Worm (Caenorhabditis elegans) whole organism, young adult: ENCODE results near the gene Y43F8B.15.

Experiments
- B0336.3 ChIP-seq: fragments of 200-800 bp; sonication (Bioruptor generic); IDR thresholded peaks from 2 replicates; pipeline ENCODE4 v1.3.6; 2022; ENCODE audit warnings: missing genetic modification characterization, missing compliant biosample characterization
- ama-1 ChIP-seq, 3 experiments: fragments of 150-350 bp in 1 of 3; sonication (generic microtip) in 2 of 3; optimal IDR thresholded peaks; 2 replicates each; lab custom pipeline; 2014 to 2018; ENCODE audit warnings: missing biosample characterization in 2 of 3, missing genetic modification characterization in 2 of 3, missing genetic modification reagents in 2 of 3
- ceh-58 ChIP-seq: fragments of 200-800 bp; sonication (Bioruptor generic); IDR thresholded peaks from 2 replicates; pipeline ENCODE4 v1.3.6; 2022; ENCODE audit warnings: missing genetic modification characterization, missing compliant biosample characterization
- dpl-1 ChIP-seq: fragments of 150-350 bp; optimal IDR thresholded peaks from 2 replicates; lab custom pipeline; 2014; ENCODE audit warnings: missing biosample characterization, missing genetic modification reagents, missing genetic modification characterization
- mxl-1 ChIP-seq: sonication (generic microtip); optimal IDR thresholded peaks from 2 replicates; lab custom pipeline; 2016; ENCODE audit warnings: missing genetic modification characterization, missing compliant biosample characterization
- unc-130 ChIP-seq: sonication (generic microtip); optimal IDR thresholded peaks from 2 replicates; lab custom pipeline; 2016; ENCODE audit warnings: missing genetic modification reagents, missing genetic modification characterization, missing compliant biosample characterization

ce11 chrV:19502579-19503151, 40.7 kb upstream of the Y43F8B.15 start, which contains the start of gene Y43F8B.3:
- TF ChIP-seq ceh-58 (GFP tag; lab: Robert Waterston, UW): no peak
- no peak for TF ChIP-seq mxl-1 (tag; lab: Kevin White, UChicago)
- TF ChIP-seq B0336.3 (GFP tag; lab: Robert Waterston, UW): no peak
- TF ChIP-seq dpl-1: no peak
- no peak for TF ChIP-seq ama-1 (optimal IDR thresholded peaks at IDR 0.05; lab: Kevin White, UChicago)
- TF ChIP-seq ama-1 (GFP tag; optimal IDR thresholded peaks at IDR 0.05; lab: Kevin White, UChicago): no peak
- TF ChIP-seq unc-130: no peak
